Worm (Caenorhabditis elegans) whole organism, L1 larva: Measurements from ENCODE around the gene F09F9.3.

Source experiments
- C16A3.4 ChIP-seq: fragments of 150-350 bp; optimal IDR thresholded peaks from 2 replicates; lab custom pipeline; 2014; ENCODE audit warnings: missing biosample characterization, missing genetic modification characterization
- ceh-63 ChIP-seq: fragments of 200-800 bp; sonication (Bioruptor generic); optimal IDR thresholded peaks from 2 replicates; lab custom pipeline; 2018; ENCODE audit warnings: mild to moderate bottlenecking, missing genetic modification characterization, missing compliant biosample characterization
- ceh-88 ChIP-seq: fragments of 200-800 bp; sonication (Bioruptor generic); IDR thresholded peaks from 2 replicates; pipeline ENCODE4 v1.3.6; 2022; ENCODE audit warnings: missing genetic modification characterization, missing compliant biosample characterization
- ces-1 ChIP-seq: fragments of 150-350 bp; optimal IDR thresholded peaks from 2 replicates; lab custom pipeline; 2014; ENCODE audit warnings: missing biosample characterization, missing genetic modification reagents, missing genetic modification characterization
- egl-13 ChIP-seq: sonication (generic microtip); optimal IDR thresholded peaks from 2 replicates; lab custom pipeline; 2016; ENCODE audit warnings: missing genotype, missing genetic modification reagents, missing genetic modification characterization, missing compliant biosample characterization
- elt-3 ChIP-seq, 6 experiments: fragments of 150-350 bp in 1 of 6; sonication (generic microtip); optimal IDR thresholded peaks; 2 replicates each; lab custom pipeline; 2017 to 2018; ENCODE audit warnings: missing biosample characterization in 6 of 6, missing genetic modification characterization in 6 of 6, inconsistent platforms in 1 of 6
- ets-5 ChIP-seq: fragments of 200-800 bp; sonication (Bioruptor generic); IDR thresholded peaks from 2 replicates; pipeline ENCODE4 v1.3.6; 2022; ENCODE audit warnings: missing genetic modification characterization, missing compliant biosample characterization
- fkh-10 ChIP-seq: sonication (generic microtip); optimal IDR thresholded peaks from 2 replicates; lab custom pipeline; 2017; ENCODE audit warnings: missing biosample characterization, missing genetic modification reagents, missing genetic modification characterization
- fkh-8 ChIP-seq: sonication (generic microtip); optimal IDR thresholded peaks from 2 replicates; lab custom pipeline; 2016; ENCODE audit warnings: mild to moderate bottlenecking, missing genetic modification characterization, missing compliant biosample characterization
- hlh-4 ChIP-seq: sonication (generic microtip); optimal IDR thresholded peaks from 2 replicates; lab custom pipeline; 2016; ENCODE audit warnings: mild to moderate bottlenecking, missing genetic modification characterization, missing compliant biosample characterization
- isw-1 ChIP-seq: fragments of 200-800 bp; sonication (Bioruptor generic); IDR thresholded peaks from 2 replicates; pipeline ENCODE4 v1.3.6; 2022; ENCODE audit warnings: missing genetic modification characterization, missing compliant biosample characterization
- jun-1 ChIP-seq: fragments of 150-350 bp; optimal IDR thresholded peaks from 2 replicates; lab custom pipeline; 2014; ENCODE audit warnings: missing biosample characterization, missing genetic modification reagents, missing genetic modification characterization
- lin-14 ChIP-seq: fragments of 200-800 bp; sonication (Bioruptor generic); optimal IDR thresholded peaks from 2 replicates; lab custom pipeline; 2018; ENCODE audit warnings: mild to moderate bottlenecking, missing genetic modification characterization, moderate library complexity, missing compliant biosample characterization
- lin-15B ChIP-seq: fragments of 150-350 bp; sonication (generic microtip); optimal IDR thresholded peaks from 3 replicates; lab custom pipeline; 2014; ENCODE audit warnings: missing biosample characterization, missing genetic modification characterization
- lin-35 ChIP-seq, 2 experiments: fragments of 150-350 bp; optimal IDR thresholded peaks; 2 replicates each; lab custom pipeline; 2014; ENCODE audit warnings: missing biosample characterization in 2 of 2, missing genetic modification characterization in 2 of 2, missing genetic modification reagents in 2 of 2
- lin-39 ChIP-seq: fragments of 150-350 bp; optimal IDR thresholded peaks from 2 replicates; lab custom pipeline; 2014; ENCODE audit warnings: missing biosample characterization, missing genetic modification reagents, missing genetic modification characterization
- lir-3 ChIP-seq: sonication (generic microtip); optimal IDR thresholded peaks from 2 replicates; lab custom pipeline; 2016; ENCODE audit warnings: mild to moderate bottlenecking, missing genetic modification characterization, moderate library complexity, missing compliant biosample characterization; ENCODE audit not compliant: poor library complexity
- lsy-2 ChIP-seq, 2 experiments: fragments of 150-350 bp; optimal IDR thresholded peaks; 2 replicates each; lab custom pipeline; 2014; ENCODE audit warnings: missing biosample characterization in 2 of 2, missing genetic modification characterization in 2 of 2
- mab-9 ChIP-seq: fragments of 200-800 bp; sonication (Bioruptor generic); IDR thresholded peaks from 2 replicates; pipeline ENCODE4 v1.3.6; 2022; ENCODE audit warnings: missing genetic modification reagents, missing genetic modification characterization, missing compliant biosample characterization
- mdl-1 ChIP-seq, 2 experiments: fragments of 150-350 bp; optimal IDR thresholded peaks; 2 replicates each; lab custom pipeline; 2014 to 2017; ENCODE audit warnings: missing biosample characterization in 2 of 2, missing genetic modification characterization in 2 of 2, inconsistent platforms in 1 of 2
- mep-1 ChIP-seq: fragments of 150-350 bp; optimal IDR thresholded peaks from 2 replicates; lab custom pipeline; 2014; ENCODE audit warnings: missing biosample characterization, missing genetic modification characterization
- nhr-11 ChIP-seq: fragments of 150-350 bp; optimal IDR thresholded peaks from 2 replicates; lab custom pipeline; 2014; ENCODE audit warnings: missing biosample characterization, missing genetic modification characterization
- nhr-12 ChIP-seq: sonication (generic microtip); optimal IDR thresholded peaks from 2 replicates; lab custom pipeline; 2017; ENCODE audit warnings: missing biosample characterization, missing genetic modification characterization
- nhr-237 ChIP-seq: fragments of 150-350 bp; optimal IDR thresholded peaks from 2 replicates; lab custom pipeline; 2014; ENCODE audit warnings: missing biosample characterization, missing genetic modification characterization
- nhr-71 ChIP-seq: sonication (generic microtip); optimal IDR thresholded peaks from 2 replicates; lab custom pipeline; 2016; ENCODE audit warnings: mild to moderate bottlenecking, missing genetic modification characterization, moderate library complexity, missing compliant biosample characterization
- nhr-76 ChIP-seq: sonication (generic microtip); optimal IDR thresholded peaks from 2 replicates; lab custom pipeline; 2017; ENCODE audit warnings: missing biosample characterization, missing genetic modification characterization
- nhr-84 ChIP-seq: sonication (generic microtip); optimal IDR thresholded peaks from 2 replicates; lab custom pipeline; 2017; ENCODE audit warnings: missing biosample characterization, missing genetic modification characterization
- nhr-90 ChIP-seq: sonication (generic microtip); optimal IDR thresholded peaks from 2 replicates; lab custom pipeline; 2016; ENCODE audit warnings: mild to moderate bottlenecking, missing genetic modification characterization, missing compliant biosample characterization; ENCODE audit not compliant: poor library complexity
- pag-3 ChIP-seq: sonication (generic microtip); optimal IDR thresholded peaks from 2 replicates; lab custom pipeline; 2017; ENCODE audit warnings: missing genetic modification characterization, mild to moderate bottlenecking, missing compliant biosample characterization, antibody characterized with exemption, borderline replicate concordance; ENCODE audit not compliant: insufficient read depth
- rnt-1 ChIP-seq: sonication (generic microtip); optimal IDR thresholded peaks from 2 replicates; lab custom pipeline; 2016; ENCODE audit warnings: mild to moderate bottlenecking, missing genetic modification characterization, moderate library complexity, missing compliant biosample characterization
- skn-1 ChIP-seq: fragments of 150-350 bp; optimal IDR thresholded peaks from 2 replicates; lab custom pipeline; 2014; ENCODE audit warnings: missing biosample characterization, missing genetic modification characterization
- snpc-4 ChIP-seq: fragments of 150-350 bp; optimal IDR thresholded peaks from 2 replicates; lab custom pipeline; 2014; ENCODE audit warnings: missing biosample characterization, missing genetic modification characterization
- sox-4 ChIP-seq: sonication (generic microtip); optimal IDR thresholded peaks from 2 replicates; lab custom pipeline; 2016; ENCODE audit warnings: missing genetic modification characterization, missing compliant biosample characterization
- sptf-1 ChIP-seq: fragments of 150-350 bp; optimal IDR thresholded peaks from 2 replicates; lab custom pipeline; 2014; ENCODE audit warnings: missing biosample characterization, missing genetic modification characterization
- swsn-7 ChIP-seq: sonication (generic microtip); optimal IDR thresholded peaks from 2 replicates; lab custom pipeline; 2016; ENCODE audit warnings: missing genetic modification characterization, missing compliant biosample characterization
- tbx-2 ChIP-seq: sonication (generic microtip); optimal IDR thresholded peaks from 2 replicates; lab custom pipeline; 2016; ENCODE audit warnings: missing genetic modification characterization, missing compliant biosample characterization
- unc-130 ChIP-seq: fragments of 150-350 bp; optimal IDR thresholded peaks from 2 replicates; lab custom pipeline; 2017; ENCODE audit warnings: missing biosample characterization, missing genetic modification characterization, inconsistent platforms
- vab-15 ChIP-seq: sonication (generic microtip); optimal IDR thresholded peaks from 2 replicates; lab custom pipeline; 2017; ENCODE audit warnings: missing genotype, mild to moderate bottlenecking, missing genetic modification characterization, missing compliant biosample characterization
- zag-1 ChIP-seq: fragments of 150-350 bp; optimal IDR thresholded peaks from 2 replicates; lab custom pipeline; 2014; ENCODE audit warnings: missing biosample characterization, missing genetic modification characterization
- ztf-11 ChIP-seq, 2 experiments: sonication (generic microtip); optimal IDR thresholded peaks; 2 replicates each; lab custom pipeline; 2016 to 2017; ENCODE audit warnings: missing genetic modification characterization in 2 of 2, missing biosample characterization in 1 of 2, missing compliant biosample characterization in 1 of 2

F09F9.3 gene

ce11 chrX:4088943-4089342 is 31.9 kb downstream of the F09F9.3 start:
- TF ChIP-seq nhr-90 (tag; lab: Kevin White, UChicago) (no peak), nhr-12 (tag; lab: Kevin White, UChicago) (no peak), lin-14 (GFP tag; lab: Kevin White, UChicago) (peak; percentile 50), sptf-1 (tag; lab: Kevin White, UChicago) (no peak), mep-1 (tag; lab: Kevin White, UChicago) (no peak), mab-9 (GFP tag; lab: Robert Waterston, UW) (no peak), mdl-1 (tag; optimal IDR thresholded peaks at IDR 0.05; lab: Kevin White, UChicago) (no peak), fkh-10 (GFP tag; lab: Kevin White, UChicago) (peak; percentile 23)

ce11 chrX:4085489-4085888 is 35.3 kb downstream of the F09F9.3 start:
- no peak for TF ChIP-seq lin-39
- TF ChIP-seq fkh-10 (GFP tag; lab: Kevin White, UChicago), result no peak
- TF ChIP-seq, all 84 proteins: peak for 0

- TF ChIP-seq jun-1 (tag; lab: Kevin White, UChicago), result no peak
- TF ChIP-seq lin-35 (GFP tag; optimal IDR thresholded peaks at IDR 0.05; lab: Kevin White, UChicago), result no peak
- TF ChIP-seq lin-15B, result no peak
- TF ChIP-seq swsn-7 (tag; lab: Kevin White, UChicago), result no peak
- no peak for TF ChIP-seq snpc-4 (tag; lab: Kevin White, UChicago)
Observed at ce11 chrX:4079264-4079663, 41.6 kb downstream of the F09F9.3 start, which contains the start of gene T06F4.1. Gene T06F4.1, minus strand, starts transcription at chrX:4079364.

- no peak for TF ChIP-seq nhr-84 (tag; lab: Kevin White, UChicago)
- TF ChIP-seq sox-4 (tag; lab: Kevin White, UChicago), result no peak
- no peak for TF ChIP-seq nhr-237 (tag; lab: Kevin White, UChicago)
- no peak for TF ChIP-seq ceh-88 (GFP tag; lab: Robert Waterston, UW)
- no peak for TF ChIP-seq ceh-63 (GFP tag; lab: Kevin White, UChicago)
- no peak for TF ChIP-seq pag-3 (tag; lab: Kevin White, UChicago)
- TF ChIP-seq fkh-10 (GFP tag; lab: Kevin White, UChicago), result no peak
- no peak for TF ChIP-seq snpc-4 (tag; lab: Kevin White, UChicago)
- TF ChIP-seq fkh-8 (tag; lab: Kevin White, UChicago), result no peak
- TF ChIP-seq sptf-1 (tag; lab: Kevin White, UChicago), result no peak
- TF ChIP-seq mep-1 (tag; lab: Kevin White, UChicago), result no peak
- TF ChIP-seq tbx-2, result peak; percentile 2
- TF ChIP-seq hlh-4 (tag; lab: Kevin White, UChicago), result no peak
- TF ChIP-seq lin-15B, result no peak
- TF ChIP-seq skn-1, result no peak
- TF ChIP-seq lir-3, result no peak
- no peak for TF ChIP-seq C16A3.4
- no peak for TF ChIP-seq egl-13 (tag; lab: Kevin White, UChicago)
- no peak for TF ChIP-seq nhr-11 (tag; lab: Kevin White, UChicago)
- TF ChIP-seq swsn-7 (tag; lab: Kevin White, UChicago), result no peak
- TF ChIP-seq rnt-1, result peak; percentile 55
- TF ChIP-seq mdl-1 (tag; optimal IDR thresholded peaks at IDR 0.05; lab: Kevin White, UChicago), result no peak
- TF ChIP-seq ztf-11 (tag; optimal IDR thresholded peaks at IDR 0.05; lab: Kevin White, UChicago), result no peak
- peak; percentile 53 for TF ChIP-seq nhr-71 (tag; lab: Kevin White, UChicago)
- TF ChIP-seq mab-9 (GFP tag; lab: Robert Waterston, UW), result no peak
- no peak for TF ChIP-seq ets-5 (GFP tag; lab: Robert Waterston, UW)
- peak; percentile 18 for TF ChIP-seq unc-130 (tag; lab: Kevin White, UChicago)
- no peak for TF ChIP-seq lsy-2 (tag; optimal IDR thresholded peaks at IDR 0.05; lab: Kevin White, UChicago)
- no peak for TF ChIP-seq nhr-76
- no peak for TF ChIP-seq vab-15 (tag; lab: Kevin White, UChicago)
- TF ChIP-seq nhr-12 (tag; lab: Kevin White, UChicago), result no peak
- TF ChIP-seq elt-3 (tag; optimal IDR thresholded peaks at IDR 0.05; lab: Kevin White, UChicago), result no peak
- no peak for TF ChIP-seq isw-1
- TF ChIP-seq zag-1 (tag; lab: Kevin White, UChicago), result no peak
- TF ChIP-seq lin-14 (GFP tag; lab: Kevin White, UChicago), result peak; percentile 69
- TF ChIP-seq ces-1 (GFP tag; lab: Kevin White, UChicago), result no peak
- no peak for TF ChIP-seq lin-35 (GFP tag; optimal IDR thresholded peaks at IDR 0.05; lab: Kevin White, UChicago)
Observed at ce11 chrX:4075934-4076333, 44.9 kb downstream of the F09F9.3 start.
